Worm (Caenorhabditis elegans) whole organism, midembryonic: ENCODE results near the gene figl-1.

Experiments
- T22C8.4 ChIP-seq: fragments of 200-800 bp; sonication (Bioruptor generic); IDR thresholded peaks from 2 replicates; pipeline ENCODE4 v1.3.6; 2022; ENCODE audit warnings: missing genetic modification characterization, missing compliant biosample characterization
- flt-1 ChIP-seq: fragments of 200-800 bp; sonication (Bioruptor generic); IDR thresholded peaks from 2 replicates; pipeline ENCODE4 v1.3.6; 2022; ENCODE audit warnings: missing genetic modification characterization, missing compliant biosample characterization
- med-1 ChIP-seq: sonication (generic microtip); optimal IDR thresholded peaks from 2 replicates; lab custom pipeline; 2017; ENCODE audit warnings: missing genetic modification characterization, mild to moderate bottlenecking, missing compliant biosample characterization, antibody characterized with exemption, missing genetic modification reagents; ENCODE audit not compliant: insufficient read depth
- tab-1 ChIP-seq: fragments of 200-800 bp; sonication (Bioruptor generic); IDR thresholded peaks from 2 replicates; pipeline ENCODE4 v1.3.6; 2022; ENCODE audit warnings: missing genetic modification characterization, missing compliant biosample characterization
- ztf-29 ChIP-seq: fragments of 200-800 bp; sonication (Bioruptor generic); IDR thresholded peaks from 2 replicates; pipeline ENCODE4 v1.3.6; 2022; ENCODE audit warnings: missing genetic modification reagents, missing genetic modification characterization, missing compliant biosample characterization

ce11 chrV:4364517-4364916 lies 18.7 kb upstream of the figl-1 start, which contains the start of gene grl-13:
- TF ChIP-seq T22C8.4 (GFP tag; lab: Robert Waterston, UW): no peak
- no peak for TF ChIP-seq med-1 (GFP tag; lab: Kevin White, UChicago)
- TF ChIP-seq flt-1 (GFP tag; lab: Robert Waterston, UW): no peak
- no peak for TF ChIP-seq ztf-29 (GFP tag; lab: Robert Waterston, UW)
- TF ChIP-seq tab-1 (GFP tag; lab: Robert Waterston, UW): no peak
